Worm (Caenorhabditis elegans): ENCODE measurements around the gene F22H10.6.

DNA sequence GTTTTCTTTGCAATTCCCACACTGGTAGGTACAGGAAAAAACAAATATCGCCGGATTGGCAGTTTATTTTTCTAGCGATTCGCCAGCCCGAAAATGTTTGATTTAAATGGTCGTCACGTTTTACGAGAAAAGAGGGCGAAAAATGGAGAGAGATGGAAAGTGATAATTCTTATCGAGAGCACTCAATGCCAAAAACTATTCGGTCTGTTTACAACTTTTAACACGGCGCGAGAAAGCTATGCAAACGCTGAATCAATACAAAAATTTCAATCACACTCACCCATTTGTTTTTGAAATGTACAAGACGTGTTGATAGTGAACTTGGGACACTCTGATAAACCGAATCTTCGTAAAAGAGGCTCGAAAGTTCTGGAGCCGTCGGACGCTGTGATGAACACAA is 18.5 kb downstream of the F22H10.6 start:
- TF ChIP-seq ama-1 (optimal IDR thresholded peaks at IDR 0.05) = no peak
- TF ChIP-seq pqm-1 (tag; optimal IDR thresholded peaks at IDR 0.05) = peak; percentile 66

Data from whole organism, L3 larva.